Worm (Caenorhabditis elegans) whole organism, midembryonic: ENCODE measurements around the gene dnj-22.

Experiments used
- T22C8.4 ChIP-seq: fragments of 200-800 bp; sonication (Bioruptor generic); IDR thresholded peaks from 2 replicates; pipeline ENCODE4 v1.3.6; 2022; ENCODE audit warnings: missing genetic modification characterization, missing compliant biosample characterization
- cog-1 ChIP-seq: sonication (generic microtip); optimal IDR thresholded peaks from 2 replicates; lab custom pipeline; 2016; ENCODE audit warnings: missing genetic modification characterization, missing compliant biosample characterization
- flt-1 ChIP-seq: fragments of 200-800 bp; sonication (Bioruptor generic); IDR thresholded peaks from 2 replicates; pipeline ENCODE4 v1.3.6; 2022; ENCODE audit warnings: missing genetic modification characterization, missing compliant biosample characterization
- klf-2 ChIP-seq: fragments of 200-800 bp; sonication (Bioruptor generic); conservative IDR thresholded peaks from 2 replicates; pipeline ENCODE4 v1.3.6; 2022; ENCODE audit warnings: missing genetic modification reagents, missing genetic modification characterization, missing compliant biosample characterization
- med-1 ChIP-seq: sonication (generic microtip); optimal IDR thresholded peaks from 2 replicates; lab custom pipeline; 2017; ENCODE audit warnings: missing genetic modification characterization, mild to moderate bottlenecking, missing compliant biosample characterization, antibody characterized with exemption, missing genetic modification reagents; ENCODE audit not compliant: insufficient read depth
- ref-1 ChIP-seq: fragments of 200-800 bp; sonication (Bioruptor generic); conservative IDR thresholded peaks from 2 replicates; pipeline ENCODE4 v1.3.6; 2022; ENCODE audit warnings: missing genetic modification reagents, missing genetic modification characterization, missing compliant biosample characterization
- tab-1 ChIP-seq: fragments of 200-800 bp; sonication (Bioruptor generic); IDR thresholded peaks from 2 replicates; pipeline ENCODE4 v1.3.6; 2022; ENCODE audit warnings: missing genetic modification characterization, missing compliant biosample characterization
- ztf-23 ChIP-seq: fragments of 200-800 bp; sonication (Bioruptor generic); IDR thresholded peaks from 2 replicates; pipeline ENCODE4 v1.3.6; 2022; ENCODE audit warnings: missing genetic modification reagents, missing genetic modification characterization, missing compliant biosample characterization
- ztf-29 ChIP-seq: fragments of 200-800 bp; sonication (Bioruptor generic); IDR thresholded peaks from 2 replicates; pipeline ENCODE4 v1.3.6; 2022; ENCODE audit warnings: missing genetic modification reagents, missing genetic modification characterization, missing compliant biosample characterization

The dnj-22 gene

ce11 chrV:8437358-8437757 is 24.6 kb downstream of the dnj-22 start:
- TF ChIP-seq T22C8.4: no peak
- no peak for TF ChIP-seq tab-1 (GFP tag; lab: Robert Waterston, UW)
- no peak for TF ChIP-seq flt-1 (GFP tag; lab: Robert Waterston, UW)
- no peak for TF ChIP-seq ref-1
- no peak for TF ChIP-seq med-1
- TF ChIP-seq ztf-23: no peak
- TF ChIP-seq klf-2: no peak
- no peak for TF ChIP-seq ztf-29 (GFP tag; lab: Robert Waterston, UW)
- TF ChIP-seq cog-1 (tag; lab: Kevin White, UChicago): no peak

DNA sequence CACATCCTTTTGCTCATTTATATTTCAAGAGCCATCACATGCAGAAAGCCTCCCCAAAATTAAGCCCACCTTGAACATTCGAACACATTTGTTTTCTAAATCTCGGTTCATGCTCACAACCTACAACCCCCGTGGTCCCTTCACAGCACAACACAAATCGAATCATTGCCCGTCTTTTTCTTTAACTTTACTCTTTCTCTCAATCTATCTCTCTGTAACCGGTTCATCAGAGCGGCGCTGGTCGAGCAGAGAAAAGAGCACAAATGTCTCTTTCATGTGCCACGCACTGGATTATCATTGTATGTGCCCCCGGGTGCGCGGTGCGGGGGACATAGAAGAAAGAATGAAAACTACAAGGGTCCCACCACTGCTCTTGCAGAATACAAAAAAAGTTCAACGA is 26.6 kb downstream of the dnj-22 start:
- TF ChIP-seq T22C8.4 (no peak), ztf-29 (GFP tag; lab: Robert Waterston, UW) (no peak), tab-1 (GFP tag; lab: Robert Waterston, UW) (no peak), cog-1 (tag; lab: Kevin White, UChicago) (no peak), klf-2 (no peak), med-1 (no peak), flt-1 (GFP tag; lab: Robert Waterston, UW) (no peak), ztf-23 (no peak), ref-1 (no peak)

DNA sequence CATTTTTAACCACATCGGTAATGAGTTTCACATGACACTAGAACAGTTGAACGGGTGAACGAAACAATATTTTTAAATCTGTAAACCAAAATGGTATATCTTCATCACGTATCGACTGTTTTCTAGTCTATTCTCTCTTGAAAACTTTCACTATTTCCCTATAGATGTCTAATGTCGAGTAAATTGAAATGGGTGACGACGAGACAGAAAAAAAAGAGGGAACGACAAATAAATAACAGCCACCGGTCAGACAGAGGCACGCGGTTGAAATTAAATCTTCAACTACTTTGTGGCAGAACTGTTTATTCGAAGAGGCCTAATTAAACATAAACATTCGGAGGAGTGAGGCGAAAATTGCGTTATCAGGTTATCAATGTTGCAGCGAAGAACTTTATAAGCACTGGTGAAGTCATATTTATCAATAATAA is 27.5 kb downstream of the dnj-22 start:
- no peak for TF ChIP-seq ztf-29 (GFP tag; lab: Robert Waterston, UW)
- TF ChIP-seq ztf-23: no peak
- no peak for TF ChIP-seq cog-1 (tag; lab: Kevin White, UChicago)
- TF ChIP-seq klf-2: no peak
- TF ChIP-seq med-1: no peak
- no peak for TF ChIP-seq ref-1
- no peak for TF ChIP-seq T22C8.4
- no peak for TF ChIP-seq flt-1 (GFP tag; lab: Robert Waterston, UW)
- TF ChIP-seq tab-1 (GFP tag; lab: Robert Waterston, UW): no peak

ce11 chrV:8431295-8431694 is 30.6 kb downstream of the dnj-22 start:
- TF ChIP-seq ztf-29 (GFP tag; lab: Robert Waterston, UW) (0 out of 2 replicates have a peak, but pooled peaks have one; percentile 35), ztf-23 (peak; percentile 70; the same call in 1 of the 2 replicates), ref-1 (peak; percentile 71), T22C8.4 (peak; percentile 72), tab-1 (GFP tag; lab: Robert Waterston, UW) (peak; percentile 83; the same call in 1 of the 2 replicates), flt-1 (GFP tag; lab: Robert Waterston, UW) (peak; percentile 82)

ce11 chrV:8428585-8429414 is 33.1 kb downstream of the dnj-22 start:
- no peak for TF ChIP-seq T22C8.4
- no peak for TF ChIP-seq klf-2
- TF ChIP-seq ztf-23: no peak
- TF ChIP-seq ref-1: no peak
- no peak for TF ChIP-seq med-1
- no peak for TF ChIP-seq cog-1 (tag; lab: Kevin White, UChicago)
- no peak for TF ChIP-seq tab-1 (GFP tag; lab: Robert Waterston, UW)
- no peak for TF ChIP-seq flt-1 (GFP tag; lab: Robert Waterston, UW)
- TF ChIP-seq ztf-29 (GFP tag; lab: Robert Waterston, UW): no peak

ce11 chrV:8426741-8427457 is 35.0 kb downstream of the dnj-22 start:
- TF ChIP-seq ztf-23 (no peak), med-1 (no peak)

DNA sequence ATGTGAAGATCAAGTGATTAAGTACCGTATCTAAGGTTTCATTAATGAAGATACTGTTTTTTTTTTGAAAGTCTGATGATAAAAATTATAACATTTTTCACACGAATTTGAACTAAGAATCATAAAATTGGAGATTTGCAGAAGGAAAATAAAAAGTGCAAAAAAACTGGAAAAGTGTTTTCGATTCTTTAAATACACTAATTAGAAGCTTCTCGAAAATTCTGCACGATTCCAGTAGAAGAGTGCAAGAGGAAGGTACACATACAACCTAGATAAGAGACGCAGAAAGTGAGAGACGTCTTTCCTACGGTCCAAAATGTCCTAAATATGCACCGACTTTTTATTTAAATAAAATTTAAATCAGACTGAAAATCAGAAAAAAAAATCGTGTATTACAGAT is 35.7 kb downstream of the dnj-22 start:
- TF ChIP-seq ref-1 (no peak), ztf-29 (GFP tag; lab: Robert Waterston, UW) (no peak), med-1 (no peak), T22C8.4 (no peak), cog-1 (tag; lab: Kevin White, UChicago) (no peak), klf-2 (no peak), ztf-23 (no peak)

DNA sequence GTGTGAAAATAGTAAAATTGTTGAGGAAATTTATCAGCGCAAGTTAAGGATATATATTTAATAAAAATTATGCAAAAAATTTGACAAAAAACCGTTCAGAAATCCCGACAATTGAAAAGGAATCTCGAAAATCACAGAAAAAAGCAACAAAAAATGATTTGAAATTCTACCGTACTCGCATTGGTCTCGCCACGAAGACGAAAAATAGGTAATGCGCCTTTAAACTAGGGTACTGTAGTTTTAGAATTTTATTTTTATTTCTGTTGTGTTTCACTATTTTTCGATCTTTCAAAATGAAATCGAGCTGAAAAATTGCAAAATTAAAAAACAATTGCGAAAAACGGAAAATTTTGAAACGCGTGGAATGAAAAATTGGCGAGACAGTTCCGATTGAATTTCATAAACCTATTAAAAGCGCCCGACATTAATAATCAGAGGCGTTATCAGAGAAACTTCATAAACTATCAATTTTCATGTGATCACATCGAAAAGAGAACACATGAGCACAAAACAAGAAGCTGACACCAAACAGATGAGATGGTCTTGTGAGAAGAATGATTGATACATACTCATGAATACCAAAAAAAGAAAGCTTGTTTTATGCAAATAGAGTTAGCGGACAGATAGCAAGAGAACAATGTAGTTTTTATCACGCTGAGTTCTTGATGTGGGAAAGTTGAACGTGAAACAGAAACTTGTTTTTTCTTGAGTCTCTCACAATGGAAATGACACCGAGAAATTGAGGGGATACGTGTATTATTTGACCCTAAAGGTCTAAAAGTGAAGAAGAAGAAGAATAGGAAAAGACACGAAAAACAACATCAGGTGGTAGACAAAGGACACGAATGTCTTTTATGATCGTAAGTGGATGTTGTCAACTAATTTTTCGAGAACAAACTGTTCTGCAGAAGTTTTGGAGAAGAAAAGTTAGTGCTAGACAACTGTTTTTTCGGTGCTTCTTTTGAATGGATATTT is 36.8 kb downstream of the dnj-22 start:
- TF ChIP-seq cog-1 (tag; lab: Kevin White, UChicago) (no peak), T22C8.4 (no peak), ztf-29 (GFP tag; lab: Robert Waterston, UW) (no peak), ztf-23 (no peak), flt-1 (GFP tag; lab: Robert Waterston, UW) (no peak), klf-2 (no peak), tab-1 (GFP tag; lab: Robert Waterston, UW) (no peak), ref-1 (no peak)

DNA sequence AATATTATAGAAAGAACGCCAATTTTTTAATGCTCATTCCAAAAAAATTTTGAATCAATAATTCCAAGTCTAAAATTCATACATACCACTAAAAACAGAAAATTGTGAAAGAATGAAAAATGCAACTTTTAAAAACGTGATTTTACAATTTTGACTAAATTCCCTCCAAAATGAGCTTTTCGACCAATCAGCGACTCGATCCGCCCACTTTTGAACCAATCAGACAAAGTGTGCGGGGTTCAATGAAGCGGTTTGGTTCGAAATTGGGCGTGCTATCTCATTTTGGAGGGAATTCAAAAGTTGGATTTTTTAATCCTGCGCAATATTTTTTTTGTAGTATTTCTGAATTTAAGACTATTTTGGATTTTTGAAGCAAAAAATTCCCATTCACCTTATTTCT is 44.6 kb downstream of the dnj-22 start:
- TF ChIP-seq flt-1 (GFP tag; lab: Robert Waterston, UW): no peak
- no peak for TF ChIP-seq cog-1 (tag; lab: Kevin White, UChicago)
- no peak for TF ChIP-seq med-1
- no peak for TF ChIP-seq tab-1 (GFP tag; lab: Robert Waterston, UW)
- no peak for TF ChIP-seq ztf-29 (GFP tag; lab: Robert Waterston, UW)
- TF ChIP-seq T22C8.4: no peak
- TF ChIP-seq ztf-23: no peak
